Fruit fly (Drosophila melanogaster): ENCODE results near the gene Npc2e.

DNA sequence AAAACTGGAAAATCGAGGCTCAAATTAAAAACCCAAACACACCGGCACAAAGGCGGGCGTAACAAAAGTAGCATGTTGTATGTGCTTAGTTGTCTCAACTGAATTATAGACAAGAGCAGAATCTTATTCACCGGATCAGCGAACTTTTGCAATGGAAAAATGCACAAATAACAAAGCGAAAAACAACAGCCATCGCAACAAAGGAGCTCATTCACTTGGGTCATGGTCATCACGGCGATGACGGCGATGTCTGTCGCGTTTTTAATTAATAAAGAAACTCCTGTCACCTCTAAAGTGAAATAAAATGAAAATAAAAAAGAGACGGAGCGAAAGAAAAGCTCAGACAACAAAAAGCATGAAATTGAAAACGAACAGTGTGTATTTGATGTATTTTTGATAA, 13.9 kb upstream of the Npc2e start:
- TF ChIP-seq kay (GFP tag; ENCODE audit: borderline replicate concordance) (no peak), CG33017 (tag; optimal IDR thresholded peaks at IDR 0.05) (no peak), CG7045 (GFP tag; optimal IDR thresholded peaks at IDR 0.05) (no peak), tj (GFP tag; optimal IDR thresholded peaks at IDR 0.05) (no peak), CG12768 (GFP tag; optimal IDR thresholded peaks at IDR 0.05) (no peak), CG7101 (tag; optimal IDR thresholded peaks at IDR 0.05) (no peak), Mnt (GFP tag; optimal IDR thresholded peaks at IDR 0.05) (no peak), ovo (GFP tag; optimal IDR thresholded peaks at IDR 0.05) (no peak)
